Worm (Caenorhabditis elegans) whole organism, L3 larva: ENCODE measurements around the gene vha-2.

Experiments
- R02D3.7 ChIP-seq: fragments of 150-350 bp; optimal IDR thresholded peaks from 2 replicates; lab custom pipeline; 2014; ENCODE audit warnings: missing biosample characterization, missing genetic modification characterization
- ZK546.5 ChIP-seq: sonication (generic microtip); optimal IDR thresholded peaks from 2 replicates; lab custom pipeline; 2017; ENCODE audit warnings: missing biosample characterization, missing genetic modification characterization
- aly-2 ChIP-seq: fragments of 150-350 bp; optimal IDR thresholded peaks from 2 replicates; lab custom pipeline; 2014; ENCODE audit warnings: missing biosample characterization, missing genetic modification characterization
- ama-1 ChIP-seq: fragments of 150-350 bp; optimal IDR thresholded peaks from 2 replicates; lab custom pipeline; 2018
- ceh-16 ChIP-seq: sonication (generic microtip); optimal IDR thresholded peaks from 2 replicates; lab custom pipeline; 2017; ENCODE audit warnings: missing biosample characterization, missing genetic modification characterization
- ceh-28 ChIP-seq: fragments of 150-350 bp; optimal IDR thresholded peaks from 2 replicates; lab custom pipeline; 2014; ENCODE audit warnings: missing biosample characterization, missing genetic modification reagents, missing genetic modification characterization
- ceh-9 ChIP-seq: sonication (generic microtip); optimal IDR thresholded peaks from 2 replicates; lab custom pipeline; 2018; ENCODE audit warnings: missing biosample characterization, missing genetic modification characterization
- daf-12 ChIP-seq: fragments of 150-350 bp; optimal IDR thresholded peaks from 2 replicates; lab custom pipeline; 2014; ENCODE audit warnings: missing biosample characterization, missing genetic modification reagents, missing genetic modification characterization
- egl-27 ChIP-seq: sonication (generic microtip); optimal IDR thresholded peaks from 4 replicates; lab custom pipeline; 2017; ENCODE audit warnings: missing biosample characterization, missing genetic modification reagents, missing genetic modification characterization
- egl-5 ChIP-seq: fragments of 150-350 bp; optimal IDR thresholded peaks from 2 replicates; lab custom pipeline; 2017; ENCODE audit warnings: missing biosample characterization, missing genetic modification reagents, missing genetic modification characterization, inconsistent platforms
- elt-1 ChIP-seq: fragments of 150-350 bp; optimal IDR thresholded peaks from 2 replicates; lab custom pipeline; 2014; ENCODE audit warnings: missing biosample characterization, missing genetic modification characterization
- elt-2 ChIP-seq: sonication (generic microtip); optimal IDR thresholded peaks from 2 replicates; lab custom pipeline; 2016; ENCODE audit warnings: missing genetic modification reagents, mild to moderate bottlenecking, missing genetic modification characterization, missing compliant biosample characterization
- elt-3 ChIP-seq, 3 experiments: fragments of 150-350 bp in 1 of 3; sonication (generic microtip) in 2 of 3; optimal IDR thresholded peaks; 2 replicates in 2 of 3; 4 replicates in 1 of 3; lab custom pipeline; 2014 to 2017; ENCODE audit warnings: missing biosample characterization in 3 of 3, missing genetic modification characterization in 3 of 3
- eor-1 ChIP-seq, 2 experiments: fragments of 150-350 bp; optimal IDR thresholded peaks; 2 replicates each; lab custom pipeline; 2014 to 2018; ENCODE audit warnings: missing biosample characterization in 2 of 2, missing genetic modification characterization in 2 of 2
- fkh-10 ChIP-seq: sonication (generic microtip); optimal IDR thresholded peaks from 2 replicates; lab custom pipeline; 2017; ENCODE audit warnings: missing biosample characterization, missing genetic modification reagents, missing genetic modification characterization
- fkh-2 ChIP-seq: fragments of 150-350 bp; optimal IDR thresholded peaks from 2 replicates; lab custom pipeline; 2014; ENCODE audit warnings: missing biosample characterization, missing genetic modification reagents, missing genetic modification characterization
- fos-1 ChIP-seq: fragments of 150-350 bp; optimal IDR thresholded peaks from 2 replicates; lab custom pipeline; 2014; ENCODE audit warnings: missing biosample characterization, missing genetic modification characterization
- hmg-11 ChIP-seq: sonication (generic microtip); optimal IDR thresholded peaks from 2 replicates; lab custom pipeline; 2016; ENCODE audit warnings: missing genetic modification characterization, missing compliant biosample characterization
- jun-1 ChIP-seq: fragments of 150-350 bp; optimal IDR thresholded peaks from 2 replicates; lab custom pipeline; 2014; ENCODE audit warnings: missing biosample characterization, missing genetic modification reagents, missing genetic modification characterization
- lin-15B ChIP-seq: fragments of 150-350 bp; optimal IDR thresholded peaks from 2 replicates; lab custom pipeline; 2014; ENCODE audit warnings: missing biosample characterization, missing genetic modification characterization
- lin-39 ChIP-seq: fragments of 150-350 bp; optimal IDR thresholded peaks from 2 replicates; lab custom pipeline; 2018; ENCODE audit warnings: missing biosample characterization, missing genetic modification reagents, missing genetic modification characterization
- lsy-12 ChIP-seq: sonication (generic microtip); optimal IDR thresholded peaks from 2 replicates; lab custom pipeline; 2016; ENCODE audit warnings: mild to moderate bottlenecking, missing genetic modification characterization, missing compliant biosample characterization
- mml-1 ChIP-seq: fragments of 150-350 bp; sonication (generic microtip); optimal IDR thresholded peaks from 3 replicates; lab custom pipeline; 2014; ENCODE audit warnings: missing biosample characterization, missing genetic modification characterization
- nfya-1 ChIP-seq: sonication (generic microtip); optimal IDR thresholded peaks from 2 replicates; lab custom pipeline; 2017; ENCODE audit warnings: missing genetic modification characterization, mild to moderate bottlenecking, missing compliant biosample characterization, antibody characterized with exemption, moderate library complexity; ENCODE audit not compliant: insufficient read depth
- nhr-11 ChIP-seq: fragments of 150-350 bp; optimal IDR thresholded peaks from 2 replicates; lab custom pipeline; 2014; ENCODE audit warnings: missing biosample characterization, missing genetic modification characterization
- nhr-23 ChIP-seq: fragments of 150-350 bp; optimal IDR thresholded peaks from 2 replicates; lab custom pipeline; 2014; ENCODE audit warnings: missing biosample characterization, missing genetic modification reagents, missing genetic modification characterization
- nhr-237 ChIP-seq: fragments of 150-350 bp; optimal IDR thresholded peaks from 2 replicates; lab custom pipeline; 2014; ENCODE audit warnings: missing biosample characterization, missing genetic modification characterization
- nhr-25 ChIP-seq: sonication (generic microtip); optimal IDR thresholded peaks from 2 replicates; lab custom pipeline; 2017; ENCODE audit warnings: missing biosample characterization, missing genetic modification characterization
- nhr-43 ChIP-seq: sonication (generic microtip); optimal IDR thresholded peaks from 2 replicates; lab custom pipeline; 2016; ENCODE audit warnings: mild to moderate bottlenecking, missing genetic modification characterization, missing compliant biosample characterization; ENCODE audit not compliant: poor library complexity, severe bottlenecking
- nhr-67 ChIP-seq: fragments of 150-350 bp; optimal IDR thresholded peaks from 2 replicates; lab custom pipeline; 2014; ENCODE audit warnings: missing biosample characterization, missing genetic modification characterization
- nhr-76 ChIP-seq: fragments of 150-350 bp; sonication (generic microtip); optimal IDR thresholded peaks from 5 replicates; lab custom pipeline; 2014; ENCODE audit warnings: missing biosample characterization, missing genetic modification characterization
- nhr-77 ChIP-seq: fragments of 150-350 bp; optimal IDR thresholded peaks from 2 replicates; lab custom pipeline; 2014; ENCODE audit warnings: missing biosample characterization, missing genetic modification characterization
- pha-4 ChIP-seq: fragments of 150-350 bp; optimal IDR thresholded peaks from 2 replicates; lab custom pipeline; 2014; ENCODE audit warnings: missing biosample characterization, missing genetic modification reagents, missing genetic modification characterization
- pqm-1 ChIP-seq: fragments of 150-350 bp; optimal IDR thresholded peaks from 2 replicates; lab custom pipeline; 2017; ENCODE audit warnings: missing biosample characterization, missing genetic modification characterization, inconsistent platforms
- sea-2 ChIP-seq: fragments of 150-350 bp; sonication (generic microtip); optimal IDR thresholded peaks from 4 replicates; lab custom pipeline; 2014; ENCODE audit warnings: missing biosample characterization, missing genetic modification reagents, missing genetic modification characterization
- skn-1 ChIP-seq: fragments of 150-350 bp; optimal IDR thresholded peaks from 2 replicates; lab custom pipeline; 2014; ENCODE audit warnings: missing biosample characterization, missing genetic modification characterization
- snpc-4 ChIP-seq: fragments of 150-350 bp; optimal IDR thresholded peaks from 2 replicates; lab custom pipeline; 2014; ENCODE audit warnings: missing biosample characterization, missing genetic modification characterization
- tbx-2 ChIP-seq: sonication (generic microtip); optimal IDR thresholded peaks from 2 replicates; lab custom pipeline; 2016; ENCODE audit warnings: mild to moderate bottlenecking, missing genetic modification characterization, missing compliant biosample characterization
- unc-39 ChIP-seq: sonication (generic microtip); optimal IDR thresholded peaks from 4 replicates; lab custom pipeline; 2017; ENCODE audit warnings: missing biosample characterization, missing genetic modification characterization
- unc-62 ChIP-seq: fragments of 150-350 bp; sonication (generic microtip); optimal IDR thresholded peaks from 4 replicates; lab custom pipeline; 2014; ENCODE audit warnings: missing biosample characterization, missing genetic modification reagents, missing genetic modification characterization
- zag-1 ChIP-seq: fragments of 150-350 bp; optimal IDR thresholded peaks from 2 replicates; lab custom pipeline; 2014; ENCODE audit warnings: missing biosample characterization, missing genetic modification characterization
- ztf-11 ChIP-seq: fragments of 150-350 bp; optimal IDR thresholded peaks from 2 replicates; lab custom pipeline; 2014; ENCODE audit warnings: missing biosample characterization, missing genetic modification characterization
- ztf-4 ChIP-seq: fragments of 150-350 bp; optimal IDR thresholded peaks from 2 replicates; lab custom pipeline; 2014; ENCODE audit warnings: missing biosample characterization, missing genetic modification characterization

The vha-2 gene

ce11 chrIII:9780665-9781304, 1.2 kb upstream of the vha-2 start, which contains the start of gene vha-1:
Gene vha-1, plus strand, starts transcription at chrIII:9781254.
- peak; percentile 70 for TF ChIP-seq snpc-4
- TF ChIP-seq nhr-25: peak; percentile 65
- peak; percentile 46 for TF ChIP-seq egl-5 (tag; lab: Kevin White, UChicago)
- peak; percentile 90 for TF ChIP-seq jun-1 (tag; lab: Kevin White, UChicago)
- TF ChIP-seq pha-4 (tag; lab: Kevin White, UChicago): peak; percentile 92
- peak; percentile 57 for TF ChIP-seq hmg-11 (tag; lab: Kevin White, UChicago)
- peak; percentile 16 for TF ChIP-seq fkh-10 (GFP tag; lab: Kevin White, UChicago)
- peak; percentile 94 for TF ChIP-seq pqm-1 (tag; lab: Kevin White, UChicago)
- peak; percentile 73 for TF ChIP-seq nhr-23 (tag; lab: Kevin White, UChicago)
- peak; percentile 58 for TF ChIP-seq nhr-43 (tag; lab: Kevin White, UChicago)
- no peak for TF ChIP-seq nhr-67 (tag; lab: Kevin White, UChicago)
- TF ChIP-seq ama-1: peak; percentile 74
- no peak for TF ChIP-seq ceh-9 (tag; lab: Kevin White, UChicago)
- peak; percentile 66 for TF ChIP-seq ceh-28
- peak in 2 of 3 experiments; percentile 23 to 46 for TF ChIP-seq elt-3 (tag; optimal IDR thresholded peaks at IDR 0.05; lab: Kevin White, UChicago)
- peak; percentile 84 for TF ChIP-seq elt-2
- TF ChIP-seq lin-39 (tag; lab: Kevin White, UChicago): peak; percentile 80
- TF ChIP-seq nfya-1 (tag; lab: Kevin White, UChicago): peak; percentile 90
- no peak for TF ChIP-seq sea-2 (GFP tag; lab: Kevin White, UChicago)
- TF ChIP-seq aly-2: no peak
- no peak for TF ChIP-seq nhr-76
- TF ChIP-seq mml-1: no peak
- TF ChIP-seq lin-15B: peak; percentile 98
- TF ChIP-seq R02D3.7: peak; percentile 59
- peak; percentile 40 for TF ChIP-seq nhr-77 (tag; lab: Kevin White, UChicago)
- TF ChIP-seq ZK546.5 (tag; lab: Kevin White, UChicago): peak; percentile 3
- peak; percentile 75 for TF ChIP-seq skn-1 (tag; lab: Kevin White, UChicago)
- peak; percentile 63 for TF ChIP-seq unc-62 (GFP tag; lab: Kevin White, UChicago)
- TF ChIP-seq daf-12 (tag; lab: Kevin White, UChicago): no peak
- TF ChIP-seq ztf-4: peak; percentile 52
- TF ChIP-seq lsy-12: peak; percentile 80
- TF ChIP-seq fos-1 (tag; lab: Kevin White, UChicago): peak; percentile 80
- TF ChIP-seq, all 47 proteins: peak for 25

- TF ChIP-seq tbx-2 (tag; lab: Kevin White, UChicago): no peak
- no peak for TF ChIP-seq lsy-12
- no peak for TF ChIP-seq ceh-9 (tag; lab: Kevin White, UChicago)
- TF ChIP-seq, all 47 proteins: peak for 0
Observed at ce11 chrIII:9782483-9783081, 618 bp downstream of the vha-2 start, which contains the start of gene R10E11.6. Gene R10E11.6, plus strand, starts transcription at chrIII:9783006.

ce11 chrIII:9783133-9783590, 1.2 kb downstream of the vha-2 start:
- TF ChIP-seq R02D3.7 (no peak), zag-1 (tag; lab: Kevin White, UChicago) (no peak), elt-1 (tag; lab: Kevin White, UChicago) (no peak), aly-2 (peak; percentile 65), nhr-11 (no peak), ceh-16 (no peak), skn-1 (tag; lab: Kevin White, UChicago) (no peak), snpc-4 (no peak), unc-39 (tag; lab: Kevin White, UChicago) (no peak), egl-5 (tag; lab: Kevin White, UChicago) (no peak), nhr-237 (no peak), daf-12 (tag; lab: Kevin White, UChicago) (no peak), ama-1 (no peak), eor-1 (tag; optimal IDR thresholded peaks at IDR 0.05; lab: Kevin White, UChicago) (no peak), pqm-1 (tag; lab: Kevin White, UChicago) (no peak), ztf-11 (tag; lab: Kevin White, UChicago) (no peak), nhr-25 (no peak), tbx-2 (tag; lab: Kevin White, UChicago) (peak; percentile 28), fos-1 (tag; lab: Kevin White, UChicago) (no peak), fkh-10 (GFP tag; lab: Kevin White, UChicago) (no peak), ceh-28 (peak; percentile 22), nhr-77 (tag; lab: Kevin White, UChicago) (peak; percentile 27), lsy-12 (peak; percentile 63), egl-27 (tag; lab: Kevin White, UChicago) (no peak), lin-15B (no peak), jun-1 (tag; lab: Kevin White, UChicago) (peak; percentile 23), fkh-2 (tag; lab: Kevin White, UChicago) (no peak), nhr-23 (tag; lab: Kevin White, UChicago) (peak; percentile 21), mml-1 (no peak), lin-39 (tag; lab: Kevin White, UChicago) (no peak), pha-4 (tag; lab: Kevin White, UChicago) (no peak), hmg-11 (tag; lab: Kevin White, UChicago) (no peak), nhr-43 (tag; lab: Kevin White, UChicago) (peak; percentile 33), ZK546.5 (tag; lab: Kevin White, UChicago) (no peak), elt-3 (tag; optimal IDR thresholded peaks at IDR 0.05; lab: Kevin White, UChicago) (no peak), nfya-1 (tag; lab: Kevin White, UChicago) (no peak)
